Fruit fly (Drosophila melanogaster): ENCODE results near the gene CG5116.
A peak's percentile ranks its signal among the peaks of the same experiment; 100 is the strongest.

CG5116 gene

DNA sequence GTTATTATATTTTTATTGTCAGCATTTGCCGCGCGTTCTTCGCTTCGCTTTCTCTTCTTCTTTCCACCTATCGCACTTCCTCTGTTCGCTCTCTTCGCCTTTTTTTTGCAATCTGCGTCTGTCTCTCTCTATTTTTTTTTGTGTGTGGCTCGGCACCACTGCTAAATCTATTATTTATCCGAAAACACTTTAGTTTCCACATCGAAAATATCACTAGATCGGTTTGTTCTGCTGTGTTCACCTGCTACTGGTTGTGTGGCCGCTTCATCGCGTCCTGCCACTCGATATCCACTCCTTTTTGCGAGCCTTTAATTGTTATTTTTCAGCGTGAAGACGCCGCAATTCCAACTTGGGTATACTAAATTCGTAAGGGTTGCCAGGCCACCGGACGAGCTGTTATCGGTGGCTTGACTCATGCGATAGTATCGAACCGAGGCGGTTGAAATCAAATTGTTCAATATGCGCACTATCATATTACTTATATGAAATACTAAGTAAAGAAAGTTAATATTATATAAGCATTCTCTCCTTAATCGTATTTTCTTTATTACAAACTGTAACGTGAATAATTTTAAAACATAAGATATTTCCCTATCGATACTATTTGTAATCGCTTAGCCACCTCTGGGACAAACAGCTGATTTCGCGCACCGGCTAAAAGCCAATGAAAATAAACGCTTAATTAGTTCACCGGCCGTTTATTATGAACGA lies at the start of gene CG5116, which contains the start of the genes XNP and CG42488:
TSS of gene CG5116 (plus strand) at position 636 of the 711 bp plus-strand sequence.
TSS of gene XNP (minus strand) at position 372 of the 711 bp plus-strand sequence.
TSS of gene CG42488 (plus strand) at position 636 of the 711 bp plus-strand sequence.
- peak; percentile 1 for TF ChIP-seq sv (GFP tag; optimal IDR thresholded peaks at IDR 0.05)
- no peak for TF ChIP-seq foxo (GFP tag; optimal IDR thresholded peaks at IDR 0.05)
- peak; percentile 58 for TF ChIP-seq Vsx2 (GFP tag; optimal IDR thresholded peaks at IDR 0.05; ENCODE audit: partially characterized antibody)
- no peak for TF ChIP-seq Hnf4 (GFP tag; optimal IDR thresholded peaks at IDR 0.05)
- TF ChIP-seq ey (GFP tag; optimal IDR thresholded peaks at IDR 0.05), result peak; percentile 36
- no peak for TF ChIP-seq Hr78 (GFP tag; optimal IDR thresholded peaks at IDR 0.05)
- no peak for TF ChIP-seq Abd-B (GFP tag; optimal IDR thresholded peaks at IDR 0.05)
- TF ChIP-seq GATAd (GFP tag; optimal IDR thresholded peaks at IDR 0.05), result no peak
- TF ChIP-seq br (GFP tag; optimal IDR thresholded peaks at IDR 0.05), result no peak
- peak; percentile 30 for TF ChIP-seq OdsH (GFP tag; optimal IDR thresholded peaks at IDR 0.05)
- TF ChIP-seq pan (optimal IDR thresholded peaks at IDR 0.05), result no peak
- peak; percentile 61 for TF ChIP-seq Sp1 (GFP tag; optimal IDR thresholded peaks at IDR 0.05)
- TF ChIP-seq fru (GFP tag; optimal IDR thresholded peaks at IDR 0.05), result no peak
- no peak for TF ChIP-seq Jra (GFP tag; optimal IDR thresholded peaks at IDR 0.05)
- peak; percentile 69 for TF ChIP-seq HLH106 (tag; optimal IDR thresholded peaks at IDR 0.05)
- no peak for TF ChIP-seq lola (GFP tag; optimal IDR thresholded peaks at IDR 0.05)
- no peak for TF ChIP-seq sage (GFP tag; optimal IDR thresholded peaks at IDR 0.05)
- no peak for TF ChIP-seq usp (GFP tag; optimal IDR thresholded peaks at IDR 0.05)
- TF ChIP-seq CG9705 (GFP tag; optimal IDR thresholded peaks at IDR 0.05), result peak; percentile 61
- no peak for TF ChIP-seq Myc (optimal IDR thresholded peaks at IDR 0.05)
- TF ChIP-seq h (GFP tag; optimal IDR thresholded peaks at IDR 0.05), result no peak
- no peak for TF ChIP-seq dl (GFP tag; optimal IDR thresholded peaks at IDR 0.05; ENCODE audit: insufficient read depth in 1 of 2, partially characterized antibody in 2 of 2)
- no peak for TF ChIP-seq dmrt93B (GFP tag; optimal IDR thresholded peaks at IDR 0.05)
- no peak for TF ChIP-seq CrebA (GFP tag; optimal IDR thresholded peaks at IDR 0.05; ENCODE audit: borderline replicate concordance)
- TF ChIP-seq psq (GFP tag; optimal IDR thresholded peaks at IDR 0.05), result peak; percentile 99
- TF ChIP-seq Rel (GFP tag; optimal IDR thresholded peaks at IDR 0.05), result no peak
- peak; percentile 34 for TF ChIP-seq Rel (tag; optimal IDR thresholded peaks at IDR 0.05)
- peak; percentile 45 for TF ChIP-seq Hr83 (GFP tag; optimal IDR thresholded peaks at IDR 0.05; ENCODE audit: poor library complexity, severe bottlenecking)
- no peak for TF ChIP-seq CG32264 (GFP tag; optimal IDR thresholded peaks at IDR 0.05)

DNA sequence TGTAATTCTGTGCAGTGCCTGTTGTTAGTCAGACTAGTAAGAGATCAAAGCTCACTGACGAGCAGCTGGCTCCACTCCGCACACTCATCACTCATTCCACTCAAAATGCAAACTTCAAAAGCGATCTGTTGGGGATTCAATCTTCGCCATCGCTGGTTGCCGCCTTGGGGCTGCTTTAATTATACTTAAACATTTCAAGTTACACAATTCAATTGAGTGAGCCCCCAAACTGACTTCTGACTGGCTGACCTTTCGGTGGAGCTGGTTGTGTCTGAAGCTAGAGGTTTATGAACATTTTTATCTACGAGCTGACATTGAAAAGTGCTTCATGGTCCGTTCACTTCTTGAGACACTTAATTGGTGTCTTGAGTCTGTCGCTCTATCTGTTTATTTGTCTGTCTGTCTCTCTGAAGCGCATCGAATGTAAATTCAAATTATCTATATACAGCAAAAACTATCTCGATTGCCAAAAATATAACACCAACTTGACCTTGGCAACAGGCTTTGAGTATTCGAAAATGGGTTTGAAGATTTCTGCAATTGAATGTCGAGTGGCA lies 45.6 kb upstream of the CG5116 start:
- no peak for TF ChIP-seq Myc (optimal IDR thresholded peaks at IDR 0.05)
- TF ChIP-seq GATAd (GFP tag; optimal IDR thresholded peaks at IDR 0.05), result no peak
- TF ChIP-seq dmrt93B (GFP tag; optimal IDR thresholded peaks at IDR 0.05), result no peak

DNA sequence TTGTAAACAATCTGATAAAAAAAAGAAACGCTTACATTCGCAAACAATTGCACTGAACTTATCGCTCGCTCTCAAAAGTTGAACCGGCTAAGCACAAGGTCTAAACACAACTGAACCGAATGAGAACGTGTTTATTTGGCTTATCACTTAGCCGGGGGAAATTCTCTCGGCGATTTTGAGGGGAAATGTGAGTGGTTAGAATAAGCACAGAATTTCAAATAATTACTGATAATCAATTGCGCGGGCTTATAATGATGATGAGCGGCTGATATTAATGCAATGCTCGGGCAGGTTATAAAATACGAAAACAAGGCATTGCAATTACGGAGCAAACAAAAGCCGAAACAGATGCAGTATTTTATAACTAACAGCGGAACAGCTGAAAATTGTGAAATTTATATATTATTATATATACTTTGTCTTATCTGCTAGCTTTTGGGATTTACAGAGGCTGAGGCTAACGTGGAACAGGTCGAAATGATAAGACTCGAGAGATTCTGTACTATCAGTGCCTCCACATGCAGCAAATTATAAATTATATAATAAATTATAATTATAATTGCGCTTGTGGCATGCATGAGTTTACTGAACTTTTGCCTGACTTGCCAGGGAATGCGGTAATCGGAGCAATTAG lies 44.4 kb upstream of the CG5116 start:
- TF ChIP-seq foxo (GFP tag; optimal IDR thresholded peaks at IDR 0.05) (no peak), sage (GFP tag; optimal IDR thresholded peaks at IDR 0.05) (no peak), Rel (GFP tag; optimal IDR thresholded peaks at IDR 0.05) (no peak), Rel (tag; optimal IDR thresholded peaks at IDR 0.05) (peak; percentile 89)

DNA sequence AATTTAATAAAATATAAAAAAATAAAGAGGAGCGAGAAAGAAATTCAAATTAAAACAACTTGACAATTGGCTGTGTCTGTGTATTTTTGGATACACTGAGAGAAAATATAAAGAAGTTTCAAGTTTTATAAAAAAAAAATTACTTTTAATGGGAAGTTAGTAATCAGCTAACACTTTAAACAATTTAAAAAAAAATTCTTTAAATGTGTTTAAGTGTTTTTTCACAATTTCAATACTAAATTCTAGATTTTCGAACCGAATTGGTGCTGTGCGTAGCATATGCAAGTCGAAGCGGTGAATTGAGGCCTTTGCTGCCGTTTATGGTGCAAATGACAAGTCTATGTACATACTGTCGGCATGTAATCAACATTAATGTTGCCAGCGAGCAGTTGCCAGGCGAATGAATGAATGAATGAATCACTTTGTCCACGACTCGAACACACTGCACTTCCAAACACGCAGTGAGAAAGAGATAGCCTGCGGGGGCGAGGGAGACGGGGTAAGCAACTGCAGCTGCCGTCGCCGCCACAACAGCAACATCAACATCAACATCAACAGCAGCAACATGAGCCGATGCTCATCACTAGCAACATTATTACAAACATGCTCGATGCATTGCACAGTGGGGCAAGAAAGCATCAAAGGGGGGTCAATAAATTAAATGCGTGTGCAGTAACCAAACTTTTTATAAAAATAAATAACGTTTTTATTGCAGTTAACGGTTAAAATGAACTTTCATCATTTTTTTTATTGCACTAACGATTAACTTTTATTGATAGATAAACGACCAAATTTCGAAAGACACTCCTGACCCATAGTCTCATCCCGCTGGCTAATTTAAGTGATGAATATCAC lies 37.1 kb upstream of the CG5116 start:
- no peak for TF ChIP-seq CG32264 (GFP tag; optimal IDR thresholded peaks at IDR 0.05)
- TF ChIP-seq brk (GFP tag; optimal IDR thresholded peaks at IDR 0.05), result no peak
- peak; percentile 31 for TF ChIP-seq Hnf4 (GFP tag; optimal IDR thresholded peaks at IDR 0.05)
- TF ChIP-seq sage (GFP tag; optimal IDR thresholded peaks at IDR 0.05), result no peak
- no peak for TF ChIP-seq jim (GFP tag; optimal IDR thresholded peaks at IDR 0.05)
- no peak for TF ChIP-seq lola (GFP tag; optimal IDR thresholded peaks at IDR 0.05)
- TF ChIP-seq Dfd (GFP tag; optimal IDR thresholded peaks at IDR 0.05), result no peak
- TF ChIP-seq Jra (GFP tag; optimal IDR thresholded peaks at IDR 0.05), result peak; percentile 1
- no peak for TF ChIP-seq psq (GFP tag; optimal IDR thresholded peaks at IDR 0.05)
- TF ChIP-seq Dif (GFP tag; optimal IDR thresholded peaks at IDR 0.05; ENCODE audit: partially characterized antibody), result no peak
- peak; percentile 65 for TF ChIP-seq rgr (GFP tag; optimal IDR thresholded peaks at IDR 0.05)
- no peak for TF ChIP-seq N (GFP tag; optimal IDR thresholded peaks at IDR 0.05)
- no peak for TF ChIP-seq Hr78 (GFP tag; optimal IDR thresholded peaks at IDR 0.05)
- TF ChIP-seq Sp1 (GFP tag; optimal IDR thresholded peaks at IDR 0.05), result peak; percentile 28
- TF ChIP-seq Mio (GFP tag; optimal IDR thresholded peaks at IDR 0.05), result no peak
- TF ChIP-seq br (GFP tag; optimal IDR thresholded peaks at IDR 0.05), result peak; percentile 51
- peak; percentile 60 for TF ChIP-seq ey (GFP tag; optimal IDR thresholded peaks at IDR 0.05)
- no peak for TF ChIP-seq Myc (optimal IDR thresholded peaks at IDR 0.05)
- no peak for TF ChIP-seq Hr83 (GFP tag; optimal IDR thresholded peaks at IDR 0.05; ENCODE audit: poor library complexity, severe bottlenecking)
- no peak for TF ChIP-seq dsf (GFP tag; optimal IDR thresholded peaks at IDR 0.05; ENCODE audit: borderline replicate concordance)
- TF ChIP-seq Rel (GFP tag; optimal IDR thresholded peaks at IDR 0.05), result no peak
- TF ChIP-seq Rel (tag; optimal IDR thresholded peaks at IDR 0.05), result no peak
- no peak for TF ChIP-seq usp (GFP tag; optimal IDR thresholded peaks at IDR 0.05)
- no peak for TF ChIP-seq Abd-B (GFP tag; optimal IDR thresholded peaks at IDR 0.05)
- TF ChIP-seq GATAd (GFP tag; optimal IDR thresholded peaks at IDR 0.05), result no peak
- peak in 1 of 2 experiments; percentile 70 for TF ChIP-seq foxo (GFP tag; optimal IDR thresholded peaks at IDR 0.05)
